Fruit fly (Drosophila melanogaster) whole organism, wandering third instar larva: ENCODE results near the gene fy.

ENCODE experiments used
- Abd-B ChIP-seq: fragments of >200 bp; optimal IDR thresholded peaks from 2 replicates; lab custom pipeline; 2017; ENCODE audit warnings: missing biosample characterization, missing genetic modification characterization
- CG32264 ChIP-seq: fragments of 200-800 bp; sonication (Bioruptor generic); optimal IDR thresholded peaks from 2 replicates; lab custom pipeline; 2016; ENCODE audit warnings: missing biosample characterization, missing genetic modification characterization
- CG9705 ChIP-seq: fragments of 200-800 bp; sonication (Bioruptor generic); optimal IDR thresholded peaks from 2 replicates; lab custom pipeline; 2018; ENCODE audit warnings: missing biosample characterization, mild to moderate bottlenecking, missing genetic modification characterization
- CrebA ChIP-seq: fragments of 200-800 bp; sonication (Bioruptor generic); optimal IDR thresholded peaks from 2 replicates; lab custom pipeline; 2016; ENCODE audit warnings: missing biosample characterization, mild to moderate bottlenecking, missing genetic modification characterization, borderline replicate concordance
- Dfd ChIP-seq: fragments of >200 bp; optimal IDR thresholded peaks from 2 replicates; lab custom pipeline; 2017; ENCODE audit warnings: missing biosample characterization, missing genetic modification characterization
- Dif ChIP-seq: fragments of 200-275, 200-300 bp; sonication (Bioruptor generic); optimal IDR thresholded peaks from 2 replicates; lab custom pipeline; 2018; ENCODE audit warnings: missing biosample characterization, missing genetic modification characterization; ENCODE audit not compliant: partially characterized antibody
- GATAd ChIP-seq: sonication (Bioruptor generic); optimal IDR thresholded peaks from 2 replicates; lab custom pipeline; 2016; ENCODE audit warnings: missing biosample characterization, missing genetic modification characterization
- HLH106 ChIP-seq: fragments of 200-800 bp; optimal IDR thresholded peaks from 3 replicates; lab custom pipeline; 2019; ENCODE audit warnings: missing biosample characterization, mild to moderate bottlenecking, missing genetic modification characterization, moderate library complexity
- Hnf4 ChIP-seq: fragments of 200-800 bp; sonication (Bioruptor generic); optimal IDR thresholded peaks from 2 replicates; lab custom pipeline; 2016; ENCODE audit warnings: missing biosample characterization, mild to moderate bottlenecking, missing genetic modification characterization
- Hr78 ChIP-seq: fragments of >200 bp; optimal IDR thresholded peaks from 2 replicates; lab custom pipeline; 2017; ENCODE audit warnings: missing biosample characterization, missing genetic modification characterization
- Hr83 ChIP-seq: fragments of 200-300 bp; sonication (Bioruptor generic); optimal IDR thresholded peaks from 2 replicates; lab custom pipeline; 2016; ENCODE audit warnings: missing biosample characterization, mild to moderate bottlenecking, missing genetic modification characterization, moderate library complexity; ENCODE audit not compliant: poor library complexity, severe bottlenecking
- Jra ChIP-seq: sonication (Bioruptor generic); optimal IDR thresholded peaks from 2 replicates; lab custom pipeline; 2016; ENCODE audit warnings: missing biosample characterization, missing genetic modification characterization
- Mio ChIP-seq: sonication (Bioruptor generic); optimal IDR thresholded peaks from 2 replicates; lab custom pipeline; 2016; ENCODE audit warnings: missing biosample characterization, missing genetic modification characterization
- Myc ChIP-seq: fragments of >200 bp; optimal IDR thresholded peaks from 2 replicates; lab custom pipeline; 2017
- N ChIP-seq: fragments of >200 bp; optimal IDR thresholded peaks from 2 replicates; lab custom pipeline; 2018; ENCODE audit warnings: missing biosample characterization, missing external identifiers, missing genetic modification characterization
- OdsH ChIP-seq: fragments of 200-800 bp; sonication (Bioruptor generic); optimal IDR thresholded peaks from 2 replicates; lab custom pipeline; 2016; ENCODE audit warnings: missing biosample characterization, mild to moderate bottlenecking, missing genetic modification characterization
- Rel ChIP-seq, 2 experiments: fragments of 200-800 bp; sonication (Bioruptor generic) in 1 of 2; optimal IDR thresholded peaks; 2 replicates in 1 of 2; 3 replicates in 1 of 2; lab custom pipeline; 2016 to 2019; ENCODE audit warnings: mild to moderate bottlenecking in 2 of 2, missing biosample characterization in 2 of 2, missing genetic modification characterization in 2 of 2, moderate library complexity in 1 of 2
- Sp1 ChIP-seq: fragments of 200-800 bp; sonication (Bioruptor generic); optimal IDR thresholded peaks from 3 replicates; lab custom pipeline; 2019; ENCODE audit warnings: missing biosample characterization, mild to moderate bottlenecking, missing genetic modification characterization, moderate library complexity
- Vsx2 ChIP-seq: fragments of 200-300, 225-300 bp; sonication (Bioruptor generic); optimal IDR thresholded peaks from 2 replicates; lab custom pipeline; 2018; ENCODE audit warnings: missing biosample characterization, missing genetic modification characterization; ENCODE audit not compliant: partially characterized antibody
- br ChIP-seq: fragments of 200-800 bp; sonication (Bioruptor generic); optimal IDR thresholded peaks from 2 replicates; lab custom pipeline; 2016; ENCODE audit warnings: missing biosample characterization, missing genetic modification characterization
- brk ChIP-seq: fragments of 200-800 bp; sonication (Bioruptor generic); optimal IDR thresholded peaks from 2 replicates; lab custom pipeline; 2016; ENCODE audit warnings: missing biosample characterization, mild to moderate bottlenecking, missing genetic modification characterization
- dl ChIP-seq, 2 experiments: fragments of 175-275, 200-275 bp in 1 of 2; fragments of 200-275 bp in 1 of 2; sonication (Bioruptor generic); optimal IDR thresholded peaks; lab custom pipeline; 2018; ENCODE audit warnings: mild to moderate bottlenecking in 2 of 2, missing biosample characterization in 2 of 2, missing genetic modification characterization in 2 of 2, moderate library complexity in 2 of 2; ENCODE audit not compliant: partially characterized antibody in 2 of 2, insufficient read depth in 1 of 2
- dmrt93B ChIP-seq: fragments of 200-800 bp; sonication (Bioruptor generic); optimal IDR thresholded peaks from 2 replicates; lab custom pipeline; 2018; ENCODE audit warnings: missing biosample characterization, mild to moderate bottlenecking, missing genetic modification characterization
- dsf ChIP-seq: sonication (Bioruptor generic); optimal IDR thresholded peaks from 2 replicates; lab custom pipeline; 2016; ENCODE audit warnings: missing biosample characterization, missing genetic modification characterization, borderline replicate concordance
- ey ChIP-seq: fragments of 200-800 bp; sonication (Bioruptor generic); optimal IDR thresholded peaks from 2 replicates; lab custom pipeline; 2016; ENCODE audit warnings: missing biosample characterization, missing genetic modification characterization
- foxo ChIP-seq, 2 experiments: fragments of 200-800 bp; sonication (Bioruptor generic); optimal IDR thresholded peaks; 2 replicates in 1 of 2; 3 replicates in 1 of 2; lab custom pipeline; 2016 to 2017; ENCODE audit warnings: missing biosample characterization in 2 of 2, missing genetic modification characterization in 2 of 2
- fru ChIP-seq: fragments of 200-800 bp; sonication (Bioruptor generic); optimal IDR thresholded peaks from 3 replicates; lab custom pipeline; 2016; ENCODE audit warnings: missing biosample characterization, mild to moderate bottlenecking, missing genetic modification characterization
- h ChIP-seq: fragments of 200-800 bp; sonication (Bioruptor generic); optimal IDR thresholded peaks from 3 replicates; lab custom pipeline; 2016; ENCODE audit warnings: missing biosample characterization, mild to moderate bottlenecking, missing genetic modification characterization
- jim ChIP-seq: fragments of 175-275, 200-325 bp; sonication (Bioruptor generic); optimal IDR thresholded peaks from 2 replicates; lab custom pipeline; 2016; ENCODE audit warnings: missing biosample characterization, mild to moderate bottlenecking, missing genetic modification characterization
- lola ChIP-seq: fragments of >200 bp; optimal IDR thresholded peaks from 2 replicates; lab custom pipeline; 2017; ENCODE audit warnings: missing biosample characterization, missing genetic modification characterization
- pan ChIP-seq: fragments of >200 bp; optimal IDR thresholded peaks from 2 replicates; lab custom pipeline; 2017
- psq ChIP-seq: fragments of 200-800 bp; sonication (Bioruptor generic); optimal IDR thresholded peaks from 3 replicates; lab custom pipeline; 2017; ENCODE audit warnings: missing biosample characterization, mild to moderate bottlenecking, missing genetic modification characterization, moderate library complexity
- rgr ChIP-seq: fragments of 200-800 bp; sonication (Bioruptor generic); optimal IDR thresholded peaks from 3 replicates; lab custom pipeline; 2016; ENCODE audit warnings: missing biosample characterization, mild to moderate bottlenecking, missing genetic modification characterization
- sage ChIP-seq: fragments of 200-800 bp; sonication (Bioruptor generic); optimal IDR thresholded peaks from 2 replicates; lab custom pipeline; 2016; ENCODE audit warnings: missing biosample characterization, mild to moderate bottlenecking, missing genetic modification characterization
- sv ChIP-seq: fragments of 200-800 bp; sonication (Bioruptor generic); optimal IDR thresholded peaks from 3 replicates; lab custom pipeline; 2016; ENCODE audit warnings: missing biosample characterization, missing genetic modification characterization
- tai ChIP-seq: sonication (Bioruptor generic); optimal IDR thresholded peaks from 2 replicates; lab custom pipeline; 2016; ENCODE audit warnings: missing biosample characterization, missing genetic modification characterization
- usp ChIP-seq: fragments of >200 bp; optimal IDR thresholded peaks from 2 replicates; lab custom pipeline; 2017; ENCODE audit warnings: missing biosample characterization, missing genetic modification characterization
- woc ChIP-seq: sonication (Bioruptor generic); optimal IDR thresholded peaks from 2 replicates; lab custom pipeline; 2016; ENCODE audit warnings: missing biosample characterization, mild to moderate bottlenecking, missing genetic modification characterization

The fy gene

DNA sequence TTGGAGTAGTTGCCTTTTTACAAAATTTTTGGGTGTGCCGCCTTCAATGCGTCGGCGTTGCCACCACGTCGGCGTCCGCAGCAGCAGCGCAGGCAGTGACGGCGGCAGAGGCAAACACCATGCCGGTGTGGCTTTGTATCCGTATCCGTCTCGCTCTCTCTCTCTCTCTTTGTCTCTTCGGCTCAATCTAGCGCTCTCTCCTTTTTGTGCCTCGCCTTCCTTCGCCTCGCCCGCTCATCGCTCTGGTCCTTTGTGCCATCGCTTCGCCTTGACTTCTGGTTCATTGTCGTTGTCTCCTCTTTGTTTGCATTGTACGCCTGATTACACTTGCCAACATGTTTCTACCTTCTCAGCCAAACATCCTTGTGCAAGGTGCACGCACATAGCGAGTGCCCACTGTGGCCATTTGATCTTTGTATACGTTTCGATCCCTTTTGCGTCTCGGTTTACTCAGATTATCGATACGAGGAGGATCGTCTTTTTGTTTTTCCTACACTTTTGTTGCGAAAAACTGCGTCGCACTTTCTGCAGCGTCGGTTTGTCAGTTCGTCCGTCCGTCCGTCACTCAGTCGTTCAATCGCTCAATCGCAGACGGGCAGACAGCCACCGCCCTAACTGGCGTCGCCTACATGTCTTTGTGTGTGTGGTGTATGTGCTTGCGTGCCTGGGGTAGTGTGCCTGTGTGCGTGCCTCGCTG, 13.4 kb upstream of the fy start:
- TF ChIP-seq Dif (GFP tag; lab: Kevin White, UChicago), result peak; percentile 77
- TF ChIP-seq Vsx2 (GFP tag; lab: Kevin White, UChicago), result peak; percentile 14
- peak; percentile 84 for TF ChIP-seq fru (GFP tag; lab: Kevin White, UChicago)
- no peak for TF ChIP-seq Abd-B (GFP tag; lab: Kevin White, UChicago)
- TF ChIP-seq CG32264, result peak; percentile 1
- TF ChIP-seq N (GFP tag; lab: Kevin White, UChicago), result no peak
- TF ChIP-seq ey (GFP tag; lab: Kevin White, UChicago), result peak; percentile 81
- no peak for TF ChIP-seq Hr78 (GFP tag; lab: Kevin White, UChicago)
- no peak for TF ChIP-seq usp
- no peak for TF ChIP-seq Dfd (GFP tag; lab: Kevin White, UChicago)
- TF ChIP-seq Hr83 (GFP tag; lab: Kevin White, UChicago), result no peak
- TF ChIP-seq foxo (GFP tag; optimal IDR thresholded peaks at IDR 0.05; lab: Kevin White, UChicago), result peak in 1 of 2 experiments; percentile 84
- peak; percentile 36 for TF ChIP-seq CG9705 (GFP tag; lab: Kevin White, UChicago)
- TF ChIP-seq GATAd (GFP tag; lab: Kevin White, UChicago), result no peak
- TF ChIP-seq CrebA (GFP tag; lab: Kevin White, UChicago), result no peak
- peak; percentile 73 for TF ChIP-seq br (GFP tag; lab: Kevin White, UChicago)
- no peak for TF ChIP-seq Myc (lab: Kevin White, UChicago)
- TF ChIP-seq jim (GFP tag; lab: Kevin White, UChicago), result no peak
- TF ChIP-seq OdsH, result peak; percentile 49
- TF ChIP-seq Rel (GFP tag; optimal IDR thresholded peaks at IDR 0.05; lab: Kevin White, UChicago), result no peak
- peak; percentile 52 for TF ChIP-seq Rel (tag; optimal IDR thresholded peaks at IDR 0.05; lab: Kevin White, UChicago)
- peak; percentile 71 for TF ChIP-seq rgr (GFP tag; lab: Kevin White, UChicago)
- TF ChIP-seq woc (GFP tag; lab: Kevin White, UChicago), result peak; percentile 64
- peak; percentile 83 to 87 for TF ChIP-seq dl (GFP tag; optimal IDR thresholded peaks at IDR 0.05; lab: Kevin White, UChicago; ENCODE audit: insufficient read depth in 1 of 2, partially characterized antibody in 2 of 2)
- peak; percentile 79 for TF ChIP-seq Hnf4 (GFP tag; lab: Kevin White, UChicago)
- TF ChIP-seq h (GFP tag; lab: Kevin White, UChicago), result peak; percentile 81
- no peak for TF ChIP-seq pan (lab: Kevin White, UChicago)
- no peak for TF ChIP-seq sv
- TF ChIP-seq tai (GFP tag; lab: Kevin White, UChicago), result no peak
- TF ChIP-seq psq (GFP tag; lab: Kevin White, UChicago), result peak; percentile 100
- TF ChIP-seq Jra, result peak; percentile 60
- TF ChIP-seq dsf (GFP tag; lab: Kevin White, UChicago), result no peak
- TF ChIP-seq brk (GFP tag; lab: Kevin White, UChicago), result peak; percentile 37
- TF ChIP-seq dmrt93B, result peak; percentile 35
- TF ChIP-seq sage (GFP tag; lab: Kevin White, UChicago), result peak; percentile 48
- no peak for TF ChIP-seq Mio (GFP tag; lab: Kevin White, UChicago)
- TF ChIP-seq HLH106 (tag; lab: Kevin White, UChicago), result peak; percentile 59
- no peak for TF ChIP-seq lola (GFP tag; lab: Kevin White, UChicago)
- peak; percentile 67 for TF ChIP-seq Sp1 (GFP tag; lab: Kevin White, UChicago)
